Fruit fly (Drosophila melanogaster) whole organism, wandering third instar larva: ENCODE measurements around the gene Tfb5.

Source experiments
- dmrt93B ChIP-seq: fragments of 200-800 bp; sonication (Bioruptor generic); optimal IDR thresholded peaks from 2 replicates; lab custom pipeline; 2018; ENCODE audit warnings: missing biosample characterization, mild to moderate bottlenecking, missing genetic modification characterization
- pan ChIP-seq: fragments of >200 bp; optimal IDR thresholded peaks from 2 replicates; lab custom pipeline; 2017

dm6 chr2L:5049974-5050373 is 39.3 kb upstream of the Tfb5 start:
- no peak for TF ChIP-seq dmrt93B
- TF ChIP-seq pan (lab: Kevin White, UChicago): no peak
